Worm (Caenorhabditis elegans) whole organism, L4 larva: ENCODE measurements around the gene R13D11.3.

Source experiments
- F26F4.8 ChIP-seq: fragments of 200-800 bp; sonication (Bioruptor generic); conservative IDR thresholded peaks from 2 replicates; pipeline ENCODE4 v1.3.6; 2022; ENCODE audit warnings: missing genetic modification characterization, missing compliant biosample characterization
- F37D6.2 ChIP-seq: sonication (generic microtip); optimal IDR thresholded peaks from 2 replicates; lab custom pipeline; 2016; ENCODE audit warnings: mild to moderate bottlenecking, missing genetic modification characterization, missing compliant biosample characterization
- F44E2.7 ChIP-seq: fragments of 200-800 bp; sonication (Bioruptor generic); IDR thresholded peaks from 2 replicates; pipeline ENCODE4 v2.1.2; 2022; ENCODE audit warnings: missing genetic modification characterization, missing compliant biosample characterization
- R02D3.7 ChIP-seq: fragments of 150-350 bp; sonication (generic microtip); optimal IDR thresholded peaks from 3 replicates; lab custom pipeline; 2014; ENCODE audit warnings: missing biosample characterization, missing genetic modification characterization
- T26A8.4 ChIP-seq: fragments of 200-800 bp; sonication (Bioruptor generic); IDR thresholded peaks from 2 replicates; pipeline ENCODE4 v1.3.6; 2022; ENCODE audit warnings: missing genetic modification characterization, missing compliant biosample characterization
- Y105C5A.15 ChIP-seq: fragments of 200-800 bp; sonication (Bioruptor generic); IDR thresholded peaks from 2 replicates; pipeline ENCODE4 v1.3.6; 2022; ENCODE audit warnings: missing genetic modification characterization, missing compliant biosample characterization
- Y5F2A.4 ChIP-seq: fragments of 200-800 bp; sonication (Bioruptor generic); optimal IDR thresholded peaks from 2 replicates; lab custom pipeline; 2018; ENCODE audit warnings: mild to moderate bottlenecking, missing genetic modification characterization, missing compliant biosample characterization
- Y75B8A.6 ChIP-seq: fragments of 200-800 bp; sonication (Bioruptor generic); IDR thresholded peaks from 2 replicates; pipeline ENCODE4 v1.3.6; 2022; ENCODE audit warnings: missing genetic modification reagents, missing genetic modification characterization, missing compliant biosample characterization
- ZK337.2 ChIP-seq: fragments of 200-800 bp; sonication (Bioruptor generic); IDR thresholded peaks from 2 replicates; pipeline ENCODE4 v1.3.6; 2022; ENCODE audit warnings: missing genetic modification reagents, missing genetic modification characterization, missing compliant biosample characterization
- ZK546.5 ChIP-seq, 2 experiments: sonication (generic microtip); optimal IDR thresholded peaks; 2 replicates each; lab custom pipeline; 2017; ENCODE audit warnings: missing biosample characterization in 2 of 2, missing genetic modification characterization in 2 of 2
- arid-1 ChIP-seq: fragments of 200-800 bp; sonication (Bioruptor generic); conservative IDR thresholded peaks from 2 replicates; pipeline ENCODE4 v1.3.6; 2022; ENCODE audit warnings: missing genetic modification reagents, missing genetic modification characterization, missing compliant biosample characterization
- attf-4 ChIP-seq: sonication (generic microtip); optimal IDR thresholded peaks from 3 replicates; lab custom pipeline; 2017; ENCODE audit warnings: missing biosample characterization, missing genetic modification characterization
- ceh-20 ChIP-seq: fragments of 200-800 bp; sonication (Bioruptor generic); IDR thresholded peaks from 2 replicates; pipeline ENCODE4 v1.3.6; 2022; ENCODE audit warnings: missing genetic modification reagents, missing genetic modification characterization, missing compliant biosample characterization
- ceh-28 ChIP-seq: fragments of 150-350 bp; optimal IDR thresholded peaks from 2 replicates; lab custom pipeline; 2014; ENCODE audit warnings: missing biosample characterization, missing genetic modification reagents, missing genetic modification characterization
- ceh-32 ChIP-seq: sonication (generic microtip); optimal IDR thresholded peaks from 2 replicates; lab custom pipeline; 2016; ENCODE audit warnings: mild to moderate bottlenecking, missing genetic modification characterization, missing compliant biosample characterization; ENCODE audit not compliant: poor library complexity
- ceh-62 ChIP-seq: sonication (generic microtip); optimal IDR thresholded peaks from 2 replicates; lab custom pipeline; 2017; ENCODE audit warnings: missing biosample characterization, missing genetic modification characterization
- ceh-82 ChIP-seq: sonication (generic microtip); optimal IDR thresholded peaks from 2 replicates; lab custom pipeline; 2017; ENCODE audit warnings: missing biosample characterization, missing genetic modification characterization
- cey-2 ChIP-seq: sonication (generic microtip); optimal IDR thresholded peaks from 3 replicates; lab custom pipeline; 2017; ENCODE audit warnings: missing genetic modification characterization, mild to moderate bottlenecking, missing compliant biosample characterization, antibody characterized with exemption, borderline replicate concordance; ENCODE audit not compliant: insufficient read depth
- daf-12 ChIP-seq: fragments of 150-350 bp; optimal IDR thresholded peaks from 2 replicates; lab custom pipeline; 2014; ENCODE audit warnings: missing biosample characterization, missing genetic modification reagents, missing genetic modification characterization
- dmd-6 ChIP-seq: fragments of 200-800 bp; sonication (Bioruptor generic); IDR thresholded peaks from 2 replicates; pipeline ENCODE4 v1.3.6; 2022; ENCODE audit warnings: missing genetic modification reagents, missing genetic modification characterization, missing compliant biosample characterization
- duxl-1 ChIP-seq: sonication (generic microtip); optimal IDR thresholded peaks from 2 replicates; lab custom pipeline; 2016; ENCODE audit warnings: mild to moderate bottlenecking, missing genetic modification characterization, moderate library complexity, missing compliant biosample characterization; ENCODE audit not compliant: poor library complexity
- egl-43 ChIP-seq: fragments of 200-800 bp; sonication (Bioruptor generic); IDR thresholded peaks from 2 replicates; pipeline ENCODE4 v1.3.6; 2022; ENCODE audit warnings: missing genetic modification reagents, missing genetic modification characterization, missing compliant biosample characterization
- fkh-10 ChIP-seq: fragments of 150-350 bp; optimal IDR thresholded peaks from 2 replicates; lab custom pipeline; 2014; ENCODE audit warnings: missing biosample characterization, missing genetic modification reagents, missing genetic modification characterization
- fos-1 ChIP-seq: fragments of 150-350 bp; optimal IDR thresholded peaks from 2 replicates; lab custom pipeline; 2014; ENCODE audit warnings: missing biosample characterization, missing genetic modification characterization
- hif-1 ChIP-seq, 2 experiments: sonication (generic microtip); optimal IDR thresholded peaks; 2 replicates each; lab custom pipeline; 2016 to 2017; ENCODE audit warnings: missing compliant biosample characterization in 2 of 2, missing genetic modification characterization in 2 of 2, missing genetic modification reagents in 2 of 2, missing genotype in 2 of 2, mild to moderate bottlenecking in 1 of 2
- hlh-30 ChIP-seq: sonication (generic microtip); optimal IDR thresholded peaks from 2 replicates; lab custom pipeline; 2017; ENCODE audit warnings: antibody characterized with exemption, mild to moderate bottlenecking, missing genetic modification characterization, missing compliant biosample characterization; ENCODE audit not compliant: insufficient read depth
- hmg-1.1 ChIP-seq: fragments of 200-800 bp; sonication (Bioruptor generic); IDR thresholded peaks from 2 replicates; pipeline ENCODE4 v1.3.6; 2022; ENCODE audit warnings: missing genetic modification reagents, missing genetic modification characterization, missing compliant biosample characterization
- jun-1 ChIP-seq: fragments of 150-350 bp; optimal IDR thresholded peaks from 2 replicates; lab custom pipeline; 2014; ENCODE audit warnings: missing biosample characterization, missing genetic modification reagents, missing genetic modification characterization
- lim-7 ChIP-seq: fragments of 200-800 bp; sonication (Bioruptor generic); IDR thresholded peaks from 2 replicates; pipeline ENCODE4 v1.3.6; 2022; ENCODE audit warnings: missing genetic modification characterization, missing compliant biosample characterization
- lin-13 ChIP-seq: fragments of 150-350 bp; optimal IDR thresholded peaks from 2 replicates; lab custom pipeline; 2014; ENCODE audit warnings: missing biosample characterization, missing genetic modification reagents, missing genetic modification characterization
- lin-29 ChIP-seq: fragments of 200-800 bp; sonication (Bioruptor generic); IDR thresholded peaks from 2 replicates; pipeline ENCODE4 v1.3.6; 2022; ENCODE audit warnings: missing genetic modification reagents, missing genetic modification characterization, missing compliant biosample characterization
- lin-39 ChIP-seq: fragments of 150-350 bp; optimal IDR thresholded peaks from 2 replicates; lab custom pipeline; 2014; ENCODE audit warnings: missing biosample characterization, missing genetic modification reagents, missing genetic modification characterization
- lsy-2 ChIP-seq, 2 experiments: fragments of 150-350 bp in 1 of 2; sonication (generic microtip) in 1 of 2; optimal IDR thresholded peaks; 2 replicates each; lab custom pipeline; 2014 to 2017; ENCODE audit warnings: missing biosample characterization in 2 of 2, missing genetic modification characterization in 2 of 2
- madf-9 ChIP-seq: fragments of 200-800 bp; sonication (Bioruptor generic); conservative IDR thresholded peaks from 2 replicates; pipeline ENCODE4 v1.3.6; 2022; ENCODE audit warnings: missing genetic modification reagents, missing genetic modification characterization, missing compliant biosample characterization
- mdt-29 ChIP-seq: fragments of 200-800 bp; sonication (Bioruptor generic); IDR thresholded peaks from 2 replicates; pipeline ENCODE4 v1.3.6; 2022; ENCODE audit warnings: missing genetic modification reagents, missing genetic modification characterization, missing compliant biosample characterization
- mes-2 ChIP-seq: sonication (generic microtip); optimal IDR thresholded peaks from 2 replicates; lab custom pipeline; 2016; ENCODE audit warnings: missing genotype, mild to moderate bottlenecking, missing genetic modification characterization, missing compliant biosample characterization; ENCODE audit not compliant: poor library complexity, severe bottlenecking
- nhr-102 ChIP-seq: sonication (generic microtip); optimal IDR thresholded peaks from 2 replicates; lab custom pipeline; 2016; ENCODE audit warnings: mild to moderate bottlenecking, missing genetic modification characterization, moderate library complexity, missing compliant biosample characterization
- nhr-111 ChIP-seq: fragments of 200-800 bp; sonication (Bioruptor generic); optimal IDR thresholded peaks from 2 replicates; lab custom pipeline; 2018; ENCODE audit warnings: mild to moderate bottlenecking, missing genetic modification characterization, missing compliant biosample characterization
- nhr-48 ChIP-seq: sonication (generic microtip); optimal IDR thresholded peaks from 2 replicates; lab custom pipeline; 2016; ENCODE audit warnings: mild to moderate bottlenecking, missing genetic modification characterization, missing compliant biosample characterization
- nhr-76 ChIP-seq: fragments of 150-350 bp; optimal IDR thresholded peaks from 2 replicates; lab custom pipeline; 2014; ENCODE audit warnings: missing biosample characterization, missing genetic modification characterization
- pha-4 ChIP-seq, 2 experiments: fragments of 150-350 bp in 1 of 2; fragments of 200-800 bp in 1 of 2; sonication (Bioruptor generic) in 1 of 2; IDR thresholded peaks in 1 of 2; optimal IDR thresholded peaks in 1 of 2; 2 replicates each; pipeline versions ENCODE4 v1.3.6 to Lab custom; 2014 to 2022; ENCODE audit warnings: missing genetic modification characterization in 2 of 2, missing genetic modification reagents in 2 of 2, missing biosample characterization in 1 of 2, missing compliant biosample characterization in 1 of 2
- rbr-2 ChIP-seq: sonication (generic microtip); optimal IDR thresholded peaks from 2 replicates; lab custom pipeline; 2016; ENCODE audit warnings: missing genotype, missing genetic modification characterization, missing compliant biosample characterization
- sdz-12 ChIP-seq: fragments of 200-800 bp; sonication (Bioruptor generic); optimal IDR thresholded peaks from 2 replicates; lab custom pipeline; 2018; ENCODE audit warnings: mild to moderate bottlenecking, missing genetic modification characterization, missing compliant biosample characterization
- set-16 ChIP-seq: fragments of 200-800 bp; sonication (Bioruptor generic); IDR thresholded peaks from 2 replicates; pipeline ENCODE4 v1.3.6; 2022; ENCODE audit warnings: missing genetic modification reagents, missing genetic modification characterization, missing compliant biosample characterization
- skn-1 ChIP-seq: fragments of 150-350 bp; optimal IDR thresholded peaks from 2 replicates; lab custom pipeline; 2014; ENCODE audit warnings: missing biosample characterization, missing genetic modification characterization
- spr-1 ChIP-seq: sonication (generic microtip); optimal IDR thresholded peaks from 2 replicates; lab custom pipeline; 2016; ENCODE audit warnings: mild to moderate bottlenecking, missing genetic modification characterization, missing compliant biosample characterization
- vab-7 ChIP-seq: fragments of 200-800 bp; sonication (Bioruptor generic); IDR thresholded peaks from 2 replicates; pipeline ENCODE4 v1.3.6; 2022; ENCODE audit warnings: missing genetic modification reagents, missing genetic modification characterization, missing compliant biosample characterization
- zfp-2 ChIP-seq: sonication (generic microtip); optimal IDR thresholded peaks from 2 replicates; lab custom pipeline; 2016; ENCODE audit warnings: mild to moderate bottlenecking, missing genetic modification characterization, missing compliant biosample characterization
- zip-11 ChIP-seq: fragments of 200-800 bp; sonication (Bioruptor generic); IDR thresholded peaks from 2 replicates; pipeline ENCODE4 v1.3.6; 2022; ENCODE audit warnings: missing genetic modification characterization, missing compliant biosample characterization
- ztf-11 ChIP-seq: fragments of 150-350 bp; optimal IDR thresholded peaks from 2 replicates; lab custom pipeline; 2014; ENCODE audit warnings: missing biosample characterization, missing genetic modification characterization

The R13D11.3 gene

ce11 chrV:773256-773655, 41.6 kb upstream of the R13D11.3 start, which contains the start of gene sti-1 (continued):
- TF ChIP-seq ceh-32 (tag; lab: Kevin White, UChicago) = no peak
- TF ChIP-seq duxl-1 (tag; lab: Kevin White, UChicago) = peak; percentile 81
- TF ChIP-seq hmg-1.1 (GFP tag; lab: Robert Waterston, UW) = peak; percentile 72
- no peak for TF ChIP-seq lin-39 (tag; lab: Kevin White, UChicago)
- TF ChIP-seq hlh-30 (tag; lab: Kevin White, UChicago) = peak; percentile 75
- TF ChIP-seq ztf-11 (tag; lab: Kevin White, UChicago) = no peak
- TF ChIP-seq madf-9 (GFP tag; lab: Robert Waterston, UW) = no peak
- peak; percentile 55; the same call in 1 of the 2 replicates for TF ChIP-seq ceh-20 (GFP tag; lab: Robert Waterston, UW)
- no peak for TF ChIP-seq Y75B8A.6 (GFP tag; lab: Robert Waterston, UW)
- TF ChIP-seq dmd-6 (GFP tag; lab: Robert Waterston, UW) = peak; percentile 30; the same call in 1 of the 2 replicates
- no peak for TF ChIP-seq attf-4 (tag; lab: Kevin White, UChicago)
- TF ChIP-seq egl-43 (GFP tag; lab: Robert Waterston, UW) = no peak
- TF ChIP-seq lin-29 = no peak
- peak; percentile 15 for TF ChIP-seq spr-1 (tag; lab: Kevin White, UChicago)
- TF ChIP-seq ceh-28 = no peak
- no peak for TF ChIP-seq daf-12
- TF ChIP-seq ceh-82 (tag; lab: Kevin White, UChicago) = no peak
- no peak for TF ChIP-seq cey-2 (tag; lab: Kevin White, UChicago)
- no peak for TF ChIP-seq Y5F2A.4 (GFP tag; lab: Kevin White, UChicago)
- TF ChIP-seq arid-1 = no peak
- TF ChIP-seq F37D6.2 (tag; lab: Kevin White, UChicago) = peak; percentile 17
- TF ChIP-seq ZK546.5 (tag; optimal IDR thresholded peaks at IDR 0.05; lab: Kevin White, UChicago) = no peak
- no peak for TF ChIP-seq F44E2.7
- no peak for TF ChIP-seq nhr-76
- no peak for TF ChIP-seq Y105C5A.15
- no peak for TF ChIP-seq set-16
- TF ChIP-seq nhr-48 (tag; lab: Kevin White, UChicago) = no peak
- no peak for TF ChIP-seq zip-11 (GFP tag; lab: Robert Waterston, UW)
- peak; percentile 70 for TF ChIP-seq lin-13 (GFP tag; lab: Kevin White, UChicago)
- TF ChIP-seq pha-4 (GFP tag; IDR thresholded peaks at IDR 0.05; lab: Robert Waterston, UW) = peak; percentile 63; the same call in 1 of the 2 replicates
- TF ChIP-seq pha-4 (tag; optimal IDR thresholded peaks at IDR 0.05; lab: Kevin White, UChicago) = peak; percentile 52
- TF ChIP-seq mes-2 (tag; lab: Kevin White, UChicago) = peak; percentile 89
- TF ChIP-seq lsy-2 (tag; optimal IDR thresholded peaks at IDR 0.05; lab: Kevin White, UChicago) = peak in 1 of 2 experiments; percentile 90
- TF ChIP-seq R02D3.7 (tag; lab: Kevin White, UChicago) = no peak
- TF ChIP-seq skn-1 (tag; lab: Kevin White, UChicago) = no peak
- no peak for TF ChIP-seq lim-7
- no peak for TF ChIP-seq fos-1
- TF ChIP-seq jun-1 (tag; lab: Kevin White, UChicago) = peak; percentile 32
- TF ChIP-seq vab-7 = no peak
- TF ChIP-seq sdz-12 = no peak
- no peak for TF ChIP-seq nhr-111 (GFP tag; lab: Kevin White, UChicago)
- no peak for TF ChIP-seq F26F4.8
- TF ChIP-seq rbr-2 (tag; lab: Kevin White, UChicago) = peak; percentile 68
- peak; percentile 60 for TF ChIP-seq nhr-102 (tag; lab: Kevin White, UChicago)
- TF ChIP-seq hif-1 (tag; optimal IDR thresholded peaks at IDR 0.05; lab: Kevin White, UChicago) = peak in 1 of 2 experiments; percentile 41
- TF ChIP-seq mdt-29 (GFP tag; lab: Robert Waterston, UW) = no peak
- no peak for TF ChIP-seq ceh-62
- no peak for TF ChIP-seq zfp-2
- TF ChIP-seq fkh-10 (GFP tag; lab: Kevin White, UChicago) = peak; percentile 35
- TF ChIP-seq ZK337.2 (GFP tag; lab: Robert Waterston, UW) = no peak
- TF ChIP-seq T26A8.4 (GFP tag; lab: Robert Waterston, UW) = peak; percentile 55; the same call in 1 of the 2 replicates
